Fruit fly (Drosophila melanogaster): ENCODE results near the gene dac.
A peak's percentile ranks its signal among the peaks of the same experiment; 100 is the strongest.

DNA sequence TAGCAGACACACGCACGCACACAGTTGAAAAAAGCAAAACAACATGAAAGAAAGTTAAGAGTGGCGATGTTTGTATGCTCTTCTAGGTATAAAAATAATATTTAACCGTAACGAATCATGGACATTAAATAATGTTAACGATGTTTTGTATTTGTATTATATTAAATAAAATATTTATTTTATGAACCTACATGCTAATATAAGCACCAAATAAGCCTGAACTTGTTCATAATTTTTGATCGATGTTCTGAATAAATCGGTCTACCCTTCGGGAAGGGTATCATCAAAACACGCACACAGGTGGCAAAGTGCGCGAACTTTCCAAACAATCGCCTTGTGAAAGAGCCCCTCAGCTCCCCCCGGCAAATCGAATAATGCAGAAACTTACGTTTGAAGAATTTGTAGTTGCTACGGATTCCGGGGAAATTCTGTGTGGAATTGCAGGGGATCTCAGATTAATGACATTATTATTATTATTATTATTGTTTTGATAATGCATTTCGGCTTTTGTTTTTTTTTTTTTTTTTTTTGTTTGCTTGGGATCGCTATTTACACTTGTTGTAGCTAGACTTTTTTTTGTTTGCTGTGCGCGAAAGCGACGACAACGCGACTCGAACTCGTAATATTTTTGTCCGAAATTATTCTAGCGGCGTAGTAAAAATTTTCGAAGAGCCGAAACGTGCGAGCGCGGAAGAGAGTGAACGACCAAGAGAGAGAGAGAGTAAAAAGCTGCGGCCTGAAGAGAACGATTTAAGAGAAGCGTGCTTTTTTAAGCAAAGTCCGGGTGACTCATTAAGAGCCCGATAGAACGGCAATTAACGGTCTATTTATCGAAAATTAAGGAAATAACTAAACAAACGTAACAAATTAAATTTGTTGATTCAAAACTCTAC is 34.0 kb upstream of the dac start:
- TF ChIP-seq usp (GFP tag; optimal IDR thresholded peaks at IDR 0.05) (no peak), psq (optimal IDR thresholded peaks at IDR 0.05) (no peak), Dll (optimal IDR thresholded peaks at IDR 0.05) (peak; percentile 41)
